Fruit fly (Drosophila melanogaster) whole organism, embryonic: ENCODE measurements around the gene gry.
A peak's percentile ranks its signal among the peaks of the same experiment; 100 is the strongest.

Experiments used
- Bgb ChIP-seq: fragments of 200-800 bp; sonication (Bioruptor generic); IDR thresholded peaks from 2 replicates; pipeline ENCODE4 v1.3.6; 2022; ENCODE audit warnings: missing biosample characterization, missing genetic modification characterization; ENCODE audit not compliant: partially characterized antibody
- Blimp-1 ChIP-seq: fragments of 200-800 bp; sonication (Bioruptor generic); optimal IDR thresholded peaks from 3 replicates; lab custom pipeline; 2018; ENCODE audit warnings: missing biosample characterization, missing genetic modification characterization, mild to moderate bottlenecking, moderate library complexity, missing genetic modification reagents
- CG11247 ChIP-seq: fragments of 200-800 bp; sonication (Bioruptor generic); IDR thresholded peaks from 2 replicates; pipeline ENCODE4 v1.3.6; 2022; ENCODE audit warnings: missing biosample characterization, missing genetic modification characterization
- CG11456 ChIP-seq: fragments of 200-800 bp; sonication (Bioruptor generic); IDR thresholded peaks from 3 replicates; pipeline ENCODE4 v1.3.6; 2022; ENCODE audit warnings: missing biosample characterization, missing genetic modification characterization
- CG12391 ChIP-seq: fragments of 200-800 bp; sonication (Bioruptor generic); optimal IDR thresholded peaks from 3 replicates; lab custom pipeline; 2018; ENCODE audit warnings: missing biosample characterization, mild to moderate bottlenecking, missing genetic modification characterization, moderate library complexity
- CG18011 ChIP-seq: fragments of 200-800 bp; sonication (Bioruptor generic); optimal IDR thresholded peaks from 2 replicates; lab custom pipeline; 2017; ENCODE audit warnings: missing biosample characterization, missing genetic modification characterization, mild to moderate bottlenecking, moderate library complexity, missing genotype
- CG2712 ChIP-seq: fragments of 200-800 bp; optimal IDR thresholded peaks from 3 replicates; lab custom pipeline; 2019; ENCODE audit warnings: missing biosample characterization, mild to moderate bottlenecking, missing genetic modification characterization, moderate library complexity
- CG31365 ChIP-seq: fragments of 200-800 bp; sonication (Bioruptor generic); optimal IDR thresholded peaks from 2 replicates; lab custom pipeline; 2018; ENCODE audit warnings: missing biosample characterization, mild to moderate bottlenecking, missing genetic modification characterization
- CG4820 ChIP-seq: fragments of 200-800 bp; sonication (Bioruptor generic); optimal IDR thresholded peaks from 3 replicates; lab custom pipeline; 2016; ENCODE audit warnings: missing biosample characterization, missing genetic modification characterization
- CTCF ChIP-seq: fragments of 200-800 bp; sonication (Bioruptor generic); optimal IDR thresholded peaks from 2 replicates; lab custom pipeline; 2017; ENCODE audit warnings: missing biosample characterization, mild to moderate bottlenecking, missing genetic modification characterization, moderate library complexity
- Deaf1 ChIP-seq: fragments of 200-800 bp; optimal IDR thresholded peaks from 3 replicates; lab custom pipeline; 2019; ENCODE audit warnings: missing biosample characterization, mild to moderate bottlenecking, missing genetic modification characterization, moderate library complexity
- Dek ChIP-seq: fragments of 200-800 bp; sonication (Bioruptor generic); optimal IDR thresholded peaks from 3 replicates; lab custom pipeline; 2019; ENCODE audit warnings: missing biosample characterization, mild to moderate bottlenecking, missing genetic modification characterization, moderate library complexity
- Dp ChIP-seq: fragments of 200-800 bp; sonication (Bioruptor generic); optimal IDR thresholded peaks from 2 replicates; lab custom pipeline; 2018; ENCODE audit warnings: missing biosample characterization, mild to moderate bottlenecking, missing genetic modification characterization, moderate library complexity
- Dref ChIP-seq: fragments of 200-800 bp; sonication (Bioruptor generic); IDR thresholded peaks from 2 replicates; pipeline ENCODE4 v1.3.6; 2022; ENCODE audit warnings: missing biosample characterization, missing genetic modification characterization
- Drgx ChIP-seq: fragments of 200-800 bp; sonication (Bioruptor generic); IDR thresholded peaks from 2 replicates; pipeline ENCODE4 v1.3.6; 2022; ENCODE audit warnings: missing biosample characterization, missing genetic modification characterization
- E2f2 ChIP-seq: fragments of 200-800 bp; sonication (Bioruptor generic); IDR thresholded peaks from 2 replicates; pipeline ENCODE4 v1.3.6; 2022; ENCODE audit warnings: missing biosample characterization, missing genetic modification characterization
- HHEX ChIP-seq: fragments of 200-800 bp; sonication (Bioruptor generic); optimal IDR thresholded peaks from 3 replicates; lab custom pipeline; 2017; ENCODE audit warnings: missing biosample characterization, mild to moderate bottlenecking, missing genetic modification characterization, missing genetic modification reagents
- Hmr ChIP-seq: fragments of 200-800 bp; sonication (Bioruptor generic); optimal IDR thresholded peaks from 3 replicates; lab custom pipeline; 2017; ENCODE audit warnings: mild to moderate bottlenecking, missing biosample characterization, missing genetic modification reagents, missing genetic modification characterization
- Hr51 ChIP-seq, 2 experiments: fragments of 200-800 bp; sonication (Bioruptor generic); optimal IDR thresholded peaks; 2 replicates in 1 of 2; 3 replicates in 1 of 2; lab custom pipeline; 2016 to 2018; ENCODE audit warnings: missing biosample characterization in 2 of 2, missing genetic modification characterization in 2 of 2, mild to moderate bottlenecking in 1 of 2, moderate library complexity in 1 of 2
- NC2α ChIP-seq: fragments of 200-800 bp; sonication (Bioruptor generic); optimal IDR thresholded peaks from 2 replicates; lab custom pipeline; 2016; ENCODE audit warnings: missing biosample characterization, missing genetic modification characterization
- Sin3A ChIP-seq: fragments of >200 bp; optimal IDR thresholded peaks from 2 replicates; lab custom pipeline; 2018
- Sox102F ChIP-seq: fragments of 200-800 bp; sonication (Bioruptor generic); optimal IDR thresholded peaks from 2 replicates; lab custom pipeline; 2018; ENCODE audit warnings: missing biosample characterization, mild to moderate bottlenecking, missing genetic modification characterization, moderate library complexity
- ase ChIP-seq: fragments of 200-800 bp; sonication (Bioruptor generic); IDR thresholded peaks from 3 replicates; pipeline ENCODE4 v1.3.6; 2022; ENCODE audit warnings: missing biosample characterization, missing genetic modification characterization
- bsh ChIP-seq, 2 experiments: fragments of 200-800 bp; sonication (Bioruptor generic); optimal IDR thresholded peaks; 2 replicates each; lab custom pipeline; 2017 to 2018; ENCODE audit warnings: mild to moderate bottlenecking in 2 of 2, missing biosample characterization in 2 of 2, missing genetic modification characterization in 2 of 2, moderate library complexity in 1 of 2
- chinmo ChIP-seq: fragments of 200-800 bp; sonication (Bioruptor generic); IDR thresholded peaks from 4 replicates; pipeline ENCODE4 v1.3.6; 2022; ENCODE audit warnings: missing biosample characterization, missing genetic modification characterization; ENCODE audit not compliant: partially characterized antibody
- ci ChIP-seq: fragments of 200-800 bp; sonication (Bioruptor generic); IDR thresholded peaks from 3 replicates; pipeline ENCODE4 v1.3.6; 2022; ENCODE audit warnings: missing biosample characterization, missing genetic modification characterization
- corto ChIP-seq: fragments of 200-800 bp; sonication (Bioruptor generic); optimal IDR thresholded peaks from 2 replicates; lab custom pipeline; 2016; ENCODE audit warnings: missing biosample characterization, mild to moderate bottlenecking, missing genetic modification characterization, moderate library complexity
- crol ChIP-seq: fragments of 200-800 bp; sonication (Bioruptor generic); IDR thresholded peaks from 2 replicates; pipeline ENCODE4 v1.3.6; 2022; ENCODE audit warnings: missing biosample characterization, missing genetic modification characterization
- cwo ChIP-seq: fragments of 200-800 bp; sonication (Bioruptor generic); optimal IDR thresholded peaks from 3 replicates; lab custom pipeline; 2017; ENCODE audit warnings: missing biosample characterization, missing genetic modification characterization, mild to moderate bottlenecking, moderate library complexity, missing genetic modification reagents
- danr ChIP-seq: fragments of 200-800 bp; sonication (Bioruptor generic); IDR thresholded peaks from 2 replicates; pipeline ENCODE4 v1.3.6; 2022; ENCODE audit warnings: missing biosample characterization, missing genetic modification characterization
- dmrt99B ChIP-seq: fragments of 200-800 bp; sonication (Bioruptor generic); optimal IDR thresholded peaks from 2 replicates; lab custom pipeline; 2018; ENCODE audit warnings: missing biosample characterization, mild to moderate bottlenecking, missing genetic modification characterization, moderate library complexity
- gcm ChIP-seq: fragments of 200-800 bp; sonication (Bioruptor generic); optimal IDR thresholded peaks from 2 replicates; lab custom pipeline; 2019; ENCODE audit warnings: missing biosample characterization, mild to moderate bottlenecking, missing genetic modification characterization, moderate library complexity
- gem ChIP-seq: fragments of 200-800 bp; sonication (Bioruptor generic); optimal IDR thresholded peaks from 2 replicates; lab custom pipeline; 2019; ENCODE audit warnings: missing biosample characterization, mild to moderate bottlenecking, missing genetic modification characterization, moderate library complexity
- ken ChIP-seq: fragments of 200-800 bp; sonication (Bioruptor generic); IDR thresholded peaks from 3 replicates; pipeline ENCODE4 v1.3.6; 2022; ENCODE audit warnings: missing biosample characterization, missing genetic modification characterization
- knrl ChIP-seq: fragments of 200-800 bp; sonication (Bioruptor generic); IDR thresholded peaks from 3 replicates; pipeline ENCODE4 v1.3.6; 2022; ENCODE audit warnings: missing biosample characterization, missing genetic modification characterization; ENCODE audit not compliant: partially characterized antibody
- lbe ChIP-seq: fragments of 200-800 bp; sonication (Bioruptor generic); optimal IDR thresholded peaks from 2 replicates; lab custom pipeline; 2016; ENCODE audit warnings: missing biosample characterization, mild to moderate bottlenecking, missing genetic modification characterization
- nmo ChIP-seq: fragments of 200-800 bp; sonication (Bioruptor generic); optimal IDR thresholded peaks from 2 replicates; lab custom pipeline; 2018; ENCODE audit warnings: missing biosample characterization, mild to moderate bottlenecking, missing genetic modification characterization, moderate library complexity
- pros ChIP-seq: fragments of 200-800 bp; sonication (Bioruptor generic); optimal IDR thresholded peaks from 3 replicates; lab custom pipeline; 2019; ENCODE audit warnings: missing biosample characterization, mild to moderate bottlenecking, missing genetic modification characterization, moderate library complexity
- psq ChIP-seq: fragments of 200-800 bp; sonication (Bioruptor generic); optimal IDR thresholded peaks from 2 replicates; lab custom pipeline; 2017; ENCODE audit warnings: missing biosample characterization, missing genetic modification characterization
- schlank ChIP-seq: fragments of 200-800 bp; sonication (Bioruptor generic); optimal IDR thresholded peaks from 2 replicates; lab custom pipeline; 2018; ENCODE audit warnings: missing biosample characterization, mild to moderate bottlenecking, missing genetic modification characterization
- sens ChIP-seq: fragments of 200-800 bp; sonication (Bioruptor generic); peaks from one replicate; lab custom pipeline; 2016; ENCODE audit warnings: missing biosample characterization, missing genetic modification characterization
- twi ChIP-seq: fragments of 200-800 bp; optimal IDR thresholded peaks from 2 replicates; lab custom pipeline; 2019; ENCODE audit warnings: missing biosample characterization, mild to moderate bottlenecking, missing genetic modification characterization, moderate library complexity
- vvl ChIP-seq: fragments of 200-800 bp; sonication (Bioruptor generic); IDR thresholded peaks from 2 replicates; pipeline ENCODE4 v1.3.6; 2022; ENCODE audit warnings: missing biosample characterization, missing genetic modification characterization
- zen2 ChIP-seq: fragments of 200-800 bp; sonication (Bioruptor generic); IDR thresholded peaks from 3 replicates; pipeline ENCODE4 v1.3.6; 2022; ENCODE audit warnings: missing biosample characterization, missing genetic modification characterization; ENCODE audit not compliant: partially characterized antibody

Gene gry

DNA sequence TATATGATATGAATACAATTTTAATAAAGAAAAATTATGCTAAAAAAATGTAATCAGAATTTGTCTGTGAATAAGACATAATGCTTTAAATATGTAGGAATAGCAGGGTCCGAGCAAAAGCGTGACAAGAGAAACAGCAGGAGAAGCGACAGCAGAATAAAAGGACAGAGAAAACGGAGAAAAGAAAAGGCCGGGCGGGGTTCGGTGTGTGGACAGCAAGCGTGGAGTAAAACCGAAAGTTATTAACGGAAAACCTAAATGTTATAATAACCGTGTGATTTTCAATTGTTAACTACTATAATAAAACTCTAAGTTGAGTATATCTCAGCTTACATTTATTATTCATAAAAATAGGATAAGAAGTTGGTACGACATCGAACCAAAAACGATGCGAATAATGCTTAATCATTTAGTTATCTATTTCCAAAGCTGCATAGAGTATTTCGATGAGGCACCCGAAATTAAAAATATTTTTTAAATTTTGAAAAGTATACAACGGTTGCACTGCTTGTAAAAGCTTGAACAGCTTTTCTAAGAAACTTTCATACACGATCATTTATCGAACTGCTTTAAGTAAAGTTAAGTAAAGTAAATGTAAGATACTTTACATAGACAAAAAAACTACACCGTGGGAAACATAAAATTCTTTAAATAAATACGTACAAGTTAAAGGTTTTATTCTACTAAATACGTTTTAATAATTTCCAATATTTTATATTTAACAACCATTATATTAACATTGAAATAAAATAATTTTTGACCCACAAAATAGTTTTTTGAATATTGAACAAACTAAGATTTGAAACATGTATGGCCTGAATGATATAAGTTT is 53.0 kb downstream of the gry start (continued):
- TF ChIP-seq bsh (GFP tag; optimal IDR thresholded peaks at IDR 0.05; lab: Kevin White, UChicago) (peak in 1 of 2 experiments; percentile 2), CTCF (GFP tag; lab: Kevin White, UChicago) (peak; percentile 66), sens (GFP tag; lab: Kevin White, UChicago) (peak; percentile 45), CG31365 (tag; lab: Kevin White, UChicago) (peak; percentile 86), dmrt99B (tag; lab: Kevin White, UChicago) (peak; percentile 0), danr (GFP tag; lab: Robert Waterston, UW) (no peak), E2f2 (GFP tag; lab: Robert Waterston, UW) (peak; percentile 41; the same call in 1 of the 2 replicates), Dp (GFP tag; lab: Kevin White, UChicago) (peak; percentile 27), corto (peak; percentile 64), gem (tag; lab: Kevin White, UChicago) (peak; percentile 44), lbe (GFP tag; lab: Kevin White, UChicago) (peak; percentile 60), CG4820 (GFP tag; lab: Kevin White, UChicago) (no peak), Hmr (peak; percentile 15), Sox102F (GFP tag; lab: Kevin White, UChicago) (peak; percentile 2), nmo (peak; percentile 3), Bgb (0 out of 2 replicates have a peak, but pooled peaks have one; percentile 47), knrl (GFP tag; lab: Robert Waterston, UW) (peak; percentile 30; the same call in 1 of the 3 replicates), CG18011 (no peak), gcm (GFP tag; lab: Kevin White, UChicago) (no peak), Dref (GFP tag; lab: Robert Waterston, UW) (peak; percentile 49), Dek (tag; lab: Kevin White, UChicago) (peak; percentile 0), CG2712 (tag; lab: Kevin White, UChicago) (peak; percentile 22), Blimp-1 (GFP tag; lab: Kevin White, UChicago) (peak; percentile 19), CG12391 (tag; lab: Kevin White, UChicago) (peak; percentile 27), Hr51 (GFP tag; optimal IDR thresholded peaks at IDR 0.05; lab: Kevin White, UChicago) (peak in 1 of 2 experiments; percentile 8)
- TF ChIP-seq, all 482 proteins: peak for 31

dm6 chr3L:3252884-3253283 is 54.0 kb downstream of the gry start:
- TF ChIP-seq CG11456 (GFP tag; lab: Robert Waterston, UW): 0 out of 3 replicates have a peak, but pooled peaks have one; percentile 13
- peak; percentile 42; the same call in 1 of the 2 replicates for TF ChIP-seq Drgx (GFP tag; lab: Robert Waterston, UW)
- TF ChIP-seq HHEX (GFP tag; lab: Kevin White, UChicago): no peak
- TF ChIP-seq, all 482 proteins: peak for 2

dm6 chr3L:3253631-3254030 is 54.7 kb downstream of the gry start:
- TF ChIP-seq NC2α (GFP tag; lab: Kevin White, UChicago) (no peak), ken (GFP tag; lab: Robert Waterston, UW) (0 out of 3 replicates have a peak, but pooled peaks have one; percentile 8), ci (GFP tag; lab: Robert Waterston, UW) (0 out of 3 replicates have a peak, but pooled peaks have one; percentile 10), crol (GFP tag; lab: Robert Waterston, UW) (peak; percentile 55), vvl (GFP tag; lab: Robert Waterston, UW) (peak; percentile 69), twi (no peak), pros (peak; percentile 52), ase (0 out of 3 replicates have a peak, but pooled peaks have one; percentile 10), CG11247 (GFP tag; lab: Robert Waterston, UW) (peak; percentile 35; the same call in 1 of the 2 replicates), psq (no peak), schlank (tag; lab: Kevin White, UChicago) (no peak), cwo (peak; percentile 86), zen2 (GFP tag; lab: Robert Waterston, UW) (no peak), Sin3A (lab: Kevin White, UChicago) (no peak), Deaf1 (tag; lab: Kevin White, UChicago) (peak; percentile 34), chinmo (GFP tag; lab: Robert Waterston, UW) (0 out of 4 replicates have a peak, but pooled peaks have one; percentile 46)
- TF ChIP-seq, all 482 proteins: peak for 10
